Worm (Caenorhabditis elegans) whole organism, early embryonic: ENCODE data around the gene spe-49.

Source experiments
- B0310.2 ChIP-seq: sonication (generic microtip); optimal IDR thresholded peaks from 2 replicates; lab custom pipeline; 2016; ENCODE audit warnings: mild to moderate bottlenecking, missing genetic modification characterization, missing compliant biosample characterization
- F13C5.2 ChIP-seq: sonication (generic microtip); optimal IDR thresholded peaks from 2 replicates; lab custom pipeline; 2017; ENCODE audit warnings: mild to moderate bottlenecking, missing genetic modification characterization, inconsistent platforms, missing compliant biosample characterization
- aly-1 ChIP-seq: sonication (generic microtip); optimal IDR thresholded peaks from 2 replicates; lab custom pipeline; 2016; ENCODE audit warnings: missing genetic modification characterization, missing compliant biosample characterization
- ama-1 ChIP-seq: fragments of 150-350 bp; optimal IDR thresholded peaks from 2 replicates; lab custom pipeline; 2014
- ceh-13 ChIP-seq: fragments of 200-800 bp; sonication (Bioruptor generic); optimal IDR thresholded peaks from 2 replicates; lab custom pipeline; 2018; ENCODE audit warnings: mild to moderate bottlenecking, missing genetic modification characterization, missing compliant biosample characterization
- ceh-36 ChIP-seq: sonication (generic microtip); optimal IDR thresholded peaks from 2 replicates; lab custom pipeline; 2016; ENCODE audit warnings: missing genetic modification characterization, inconsistent platforms, missing compliant biosample characterization
- ets-7 ChIP-seq: sonication (generic microtip); optimal IDR thresholded peaks from 2 replicates; lab custom pipeline; 2016; ENCODE audit warnings: missing genotype, missing genetic modification characterization, missing compliant biosample characterization
- flt-1 ChIP-seq: fragments of 200-800 bp; sonication (Bioruptor generic); IDR thresholded peaks from 2 replicates; pipeline ENCODE4 v1.3.6; 2022; ENCODE audit warnings: missing genetic modification characterization, missing compliant biosample characterization
- hmbx-1 ChIP-seq: sonication (generic microtip); optimal IDR thresholded peaks from 2 replicates; lab custom pipeline; 2016; ENCODE audit warnings: mild to moderate bottlenecking, missing genetic modification characterization, missing compliant biosample characterization
- hmg-4 ChIP-seq: fragments of 200-800 bp; sonication (Bioruptor generic); optimal IDR thresholded peaks from 2 replicates; lab custom pipeline; 2018; ENCODE audit warnings: mild to moderate bottlenecking, missing genetic modification characterization, missing compliant biosample characterization
- hnd-1 ChIP-seq: sonication (generic microtip); optimal IDR thresholded peaks from 2 replicates; lab custom pipeline; 2016; ENCODE audit warnings: missing genetic modification characterization, missing compliant biosample characterization
- pes-1 ChIP-seq: fragments of 200-800 bp; sonication (Bioruptor generic); IDR thresholded peaks from 2 replicates; pipeline ENCODE4 v1.3.6; 2022; ENCODE audit warnings: missing genetic modification reagents, missing genetic modification characterization, missing compliant biosample characterization
- scrt-1 ChIP-seq: fragments of 200-800 bp; sonication (Bioruptor generic); IDR thresholded peaks from 2 replicates; pipeline ENCODE4 v1.3.6; 2022; ENCODE audit warnings: missing genetic modification characterization, missing compliant biosample characterization
- sea-1 ChIP-seq: fragments of 200-800 bp; sonication (Bioruptor generic); conservative IDR thresholded peaks from 2 replicates; pipeline ENCODE4 v1.3.6; 2022; ENCODE audit warnings: missing genetic modification characterization, missing compliant biosample characterization
- tbx-11 ChIP-seq: fragments of 200-800 bp; sonication (Bioruptor generic); IDR thresholded peaks from 2 replicates; pipeline ENCODE4 v1.3.6; 2022; ENCODE audit warnings: missing genetic modification characterization, missing compliant biosample characterization
- tbx-37 ChIP-seq: fragments of 200-800 bp; sonication (Bioruptor generic); conservative IDR thresholded peaks from 2 replicates; pipeline ENCODE4 v1.3.6; 2022; ENCODE audit warnings: missing genetic modification reagents, missing genetic modification characterization, missing compliant biosample characterization
- tra-4 ChIP-seq: sonication (generic microtip); optimal IDR thresholded peaks from 2 replicates; lab custom pipeline; 2017; ENCODE audit warnings: missing genetic modification characterization, missing compliant biosample characterization

The spe-49 gene

ce11 chrV:6270097-6270496, 11.1 kb upstream of the spe-49 start:
- TF ChIP-seq hmbx-1 (tag; lab: Kevin White, UChicago) (no peak), F13C5.2 (tag; lab: Kevin White, UChicago) (peak; percentile 4), aly-1 (peak; percentile 2), ets-7 (no peak), scrt-1 (GFP tag; lab: Robert Waterston, UW) (0 out of 2 replicates have a peak, but pooled peaks have one; percentile 15)

ce11 chrV:6270552-6270951, 10.6 kb upstream of the spe-49 start, which contains the start of gene F31F7.2:
Gene F31F7.2 (plus strand): TSS chrV:6270852.
- TF ChIP-seq hnd-1 (no peak), ceh-13 (GFP tag; lab: Kevin White, UChicago) (no peak), sea-1 (no peak), hmg-4 (GFP tag; lab: Kevin White, UChicago) (no peak), tbx-37 (GFP tag; lab: Robert Waterston, UW) (no peak), F13C5.2 (tag; lab: Kevin White, UChicago) (no peak), flt-1 (no peak), scrt-1 (GFP tag; lab: Robert Waterston, UW) (no peak), ceh-36 (tag; lab: Kevin White, UChicago) (no peak), tbx-11 (GFP tag; lab: Robert Waterston, UW) (no peak), aly-1 (no peak), ama-1 (lab: Kevin White, UChicago) (no peak), pes-1 (no peak), tra-4 (tag; lab: Kevin White, UChicago) (no peak), ets-7 (no peak)

ce11 chrV:6275209-6275608, 6.0 kb upstream of the spe-49 start:
- no peak for TF ChIP-seq scrt-1 (GFP tag; lab: Robert Waterston, UW)

- no peak for TF ChIP-seq F13C5.2 (tag; lab: Kevin White, UChicago)
- TF ChIP-seq aly-1, result no peak
- no peak for TF ChIP-seq sea-1
- TF ChIP-seq tbx-11 (GFP tag; lab: Robert Waterston, UW), result no peak
- TF ChIP-seq hnd-1, result no peak
- no peak for TF ChIP-seq B0310.2 (tag; lab: Kevin White, UChicago)
- TF ChIP-seq hmg-4 (GFP tag; lab: Kevin White, UChicago), result no peak
- TF ChIP-seq ama-1 (lab: Kevin White, UChicago), result no peak
- TF ChIP-seq ceh-13 (GFP tag; lab: Kevin White, UChicago), result no peak
- TF ChIP-seq hmbx-1 (tag; lab: Kevin White, UChicago), result no peak
- TF ChIP-seq scrt-1 (GFP tag; lab: Robert Waterston, UW), result no peak
- TF ChIP-seq tra-4 (tag; lab: Kevin White, UChicago), result no peak
Measured at ce11 chrV:6276205-6276604, 5.0 kb upstream of the spe-49 start, which contains the start of gene F31F7.1. Gene F31F7.1 (plus strand): TSS chrV:6276439.

ce11 chrV:6277178-6277834, 3.9 kb upstream of the spe-49 start:
- TF ChIP-seq hmg-4 (GFP tag; lab: Kevin White, UChicago), result no peak
- no peak for TF ChIP-seq sea-1
- no peak for TF ChIP-seq F13C5.2 (tag; lab: Kevin White, UChicago)
- no peak for TF ChIP-seq flt-1
- TF ChIP-seq tra-4 (tag; lab: Kevin White, UChicago), result no peak
- no peak for TF ChIP-seq ama-1 (lab: Kevin White, UChicago)
- no peak for TF ChIP-seq B0310.2 (tag; lab: Kevin White, UChicago)
- TF ChIP-seq scrt-1 (GFP tag; lab: Robert Waterston, UW), result no peak
- TF ChIP-seq tbx-37 (GFP tag; lab: Robert Waterston, UW), result no peak
- no peak for TF ChIP-seq aly-1
- TF ChIP-seq pes-1, result no peak
- TF ChIP-seq hmbx-1 (tag; lab: Kevin White, UChicago), result no peak

ce11 chrV:6278117-6279081, 2.8 kb upstream of the spe-49 start, which contains the start of gene fil-2:
Gene fil-2 (plus strand): TSS chrV:6279031.
- TF ChIP-seq B0310.2 (tag; lab: Kevin White, UChicago), result no peak
- no peak for TF ChIP-seq flt-1
- no peak for TF ChIP-seq tbx-11 (GFP tag; lab: Robert Waterston, UW)
- TF ChIP-seq tra-4 (tag; lab: Kevin White, UChicago), result no peak
- TF ChIP-seq ceh-36 (tag; lab: Kevin White, UChicago), result no peak
- TF ChIP-seq hmg-4 (GFP tag; lab: Kevin White, UChicago), result no peak
- no peak for TF ChIP-seq sea-1
- TF ChIP-seq scrt-1 (GFP tag; lab: Robert Waterston, UW), result no peak
- no peak for TF ChIP-seq tbx-37 (GFP tag; lab: Robert Waterston, UW)
- no peak for TF ChIP-seq pes-1
- TF ChIP-seq ceh-13 (GFP tag; lab: Kevin White, UChicago), result no peak
- no peak for TF ChIP-seq aly-1
- TF ChIP-seq hmbx-1 (tag; lab: Kevin White, UChicago), result no peak
- TF ChIP-seq F13C5.2 (tag; lab: Kevin White, UChicago), result no peak
- TF ChIP-seq ama-1 (lab: Kevin White, UChicago), result no peak
- TF ChIP-seq hnd-1, result no peak
- TF ChIP-seq ets-7, result no peak

ce11 chrV:6280067-6280466, 1.1 kb upstream of the spe-49 start:
- no peak for TF ChIP-seq flt-1
- no peak for TF ChIP-seq hnd-1
- no peak for TF ChIP-seq hmg-4 (GFP tag; lab: Kevin White, UChicago)
- TF ChIP-seq sea-1, result no peak
- TF ChIP-seq aly-1, result no peak
- TF ChIP-seq F13C5.2 (tag; lab: Kevin White, UChicago), result no peak
- no peak for TF ChIP-seq B0310.2 (tag; lab: Kevin White, UChicago)
